Fruit fly (Drosophila melanogaster) whole organism, embryonic: ENCODE measurements around the gene CG42795.

ENCODE experiments used
- CG18262 ChIP-seq: fragments of 200-800 bp; optimal IDR thresholded peaks from 3 replicates; lab custom pipeline; 2019; ENCODE audit warnings: missing biosample characterization, mild to moderate bottlenecking, missing genetic modification characterization, moderate library complexity
- CG4424 ChIP-seq: fragments of 200-800 bp; sonication (Bioruptor generic); optimal IDR thresholded peaks from 3 replicates; lab custom pipeline; 2016; ENCODE audit warnings: missing biosample characterization, missing genetic modification characterization
- maf-S ChIP-seq: fragments of 200-800 bp; sonication (Bioruptor generic); optimal IDR thresholded peaks from 2 replicates; lab custom pipeline; 2016; ENCODE audit warnings: missing biosample characterization, missing genetic modification characterization

dm6 chr3R:10251846-10252245 lies 26.4 kb downstream of the CG42795 start:
- TF ChIP-seq CG18262 (tag; lab: Kevin White, UChicago) (no peak), maf-S (GFP tag; lab: Kevin White, UChicago) (no peak), CG4424 (GFP tag; lab: Kevin White, UChicago) (no peak)
